Worm (Caenorhabditis elegans): ENCODE data around the gene F28F5.4.

The F28F5.4 gene

ce11 chrIII:6818037-6818436, 1.2 kb upstream of the F28F5.4 start:
- TF ChIP-seq egl-44 (GFP tag; IDR thresholded peaks at IDR 0.05) (0 out of 2 replicates have a peak, but pooled peaks have one; percentile 17), let-526 (GFP tag; IDR thresholded peaks at IDR 0.05) (no peak), nhr-80 (tag; optimal IDR thresholded peaks at IDR 0.05) (peak; percentile 25)

- TF ChIP-seq ceh-27 (GFP tag; optimal IDR thresholded peaks at IDR 0.05), result no peak
- no peak for TF ChIP-seq repo-1 (tag; optimal IDR thresholded peaks at IDR 0.05)
- TF ChIP-seq F10E7.11 (tag; optimal IDR thresholded peaks at IDR 0.05), result no peak
- TF ChIP-seq hrde-1 (tag; optimal IDR thresholded peaks at IDR 0.05; ENCODE audit: borderline replicate concordance), result no peak
- no peak for TF ChIP-seq tbx-9 (tag; optimal IDR thresholded peaks at IDR 0.05; ENCODE audit: borderline replicate concordance)
- TF ChIP-seq Y67H2A.10 (GFP tag; conservative IDR thresholded peaks at IDR 0.05), result no peak
- no peak for TF ChIP-seq dpl-1 (GFP tag; optimal IDR thresholded peaks at IDR 0.05)
- TF ChIP-seq pha-4 (tag; optimal IDR thresholded peaks at IDR 0.05), result no peak
- TF ChIP-seq athp-1 (tag; optimal IDR thresholded peaks at IDR 0.05), result peak; percentile 10
- no peak for TF ChIP-seq bed-2 (GFP tag; IDR thresholded peaks at IDR 0.05)
- no peak for TF ChIP-seq ets-4 (GFP tag; optimal IDR thresholded peaks at IDR 0.05)
- no peak for TF ChIP-seq sea-2 (GFP tag; IDR thresholded peaks at IDR 0.05)
- TF ChIP-seq attf-5 (GFP tag; optimal IDR thresholded peaks at IDR 0.05), result peak; percentile 17
- no peak for TF ChIP-seq xnd-1 (tag; optimal IDR thresholded peaks at IDR 0.05)
- no peak for TF ChIP-seq C17E4.6 (GFP tag; IDR thresholded peaks at IDR 0.05)
- TF ChIP-seq nhr-179 (tag; optimal IDR thresholded peaks at IDR 0.05), result no peak
- TF ChIP-seq B0019.2 (GFP tag; conservative IDR thresholded peaks at IDR 0.05), result no peak
- TF ChIP-seq dox-1 (GFP tag; IDR thresholded peaks at IDR 0.05), result no peak
- peak; percentile 44 for TF ChIP-seq mxl-1 (tag; optimal IDR thresholded peaks at IDR 0.05)
- peak; percentile 46 for TF ChIP-seq nhr-90 (tag; optimal IDR thresholded peaks at IDR 0.05)
- no peak for TF ChIP-seq ekl-4 (GFP tag; IDR thresholded peaks at IDR 0.05)
- no peak for TF ChIP-seq dpff-1 (tag; optimal IDR thresholded peaks at IDR 0.05)
- peak; percentile 35 for TF ChIP-seq snpc-1.3 (tag; optimal IDR thresholded peaks at IDR 0.05; ENCODE audit: insufficient read depth)
- TF ChIP-seq somi-1 (GFP tag; optimal IDR thresholded peaks at IDR 0.05), result no peak
- TF ChIP-seq F49E8.2 (tag; optimal IDR thresholded peaks at IDR 0.05; ENCODE audit: insufficient read depth), result no peak
- peak; percentile 70 for TF ChIP-seq F23B12.7 (tag; optimal IDR thresholded peaks at IDR 0.05; ENCODE audit: insufficient read depth)
- TF ChIP-seq mel-28 (tag; optimal IDR thresholded peaks at IDR 0.05; ENCODE audit: borderline replicate concordance), result no peak
- peak; percentile 9 for TF ChIP-seq lsl-1 (GFP tag; optimal IDR thresholded peaks at IDR 0.05)
- peak; percentile 96 for TF ChIP-seq tbp1 (GFP tag; optimal IDR thresholded peaks at IDR 0.05)
- TF ChIP-seq lag-1 (GFP tag; IDR thresholded peaks at IDR 0.05), result no peak
- TF ChIP-seq snpc-3.4 (tag; optimal IDR thresholded peaks at IDR 0.05), result no peak
- no peak for TF ChIP-seq ama-1 (optimal IDR thresholded peaks at IDR 0.05)
- TF ChIP-seq ama-1 (GFP tag; optimal IDR thresholded peaks at IDR 0.05), result peak in 1 of 2 experiments; percentile 74
- no peak for TF ChIP-seq C06A6.2 (GFP tag; conservative IDR thresholded peaks at IDR 0.05)
- peak; percentile 6 for TF ChIP-seq ZK185.1 (tag; optimal IDR thresholded peaks at IDR 0.05; ENCODE audit: poor library complexity, severe bottlenecking)
- TF ChIP-seq ccch-3 (GFP tag; optimal IDR thresholded peaks at IDR 0.05), result no peak
- TF ChIP-seq ztf-26 (tag; optimal IDR thresholded peaks at IDR 0.05), result no peak
- no peak for TF ChIP-seq zfh-2 (GFP tag; conservative IDR thresholded peaks at IDR 0.05)
- no peak for TF ChIP-seq madf-10 (tag; optimal IDR thresholded peaks at IDR 0.05)
- no peak for TF ChIP-seq lir-1 (GFP tag; conservative IDR thresholded peaks at IDR 0.05)
- TF ChIP-seq egl-18 (GFP tag; IDR thresholded peaks at IDR 0.05), result no peak
- TF ChIP-seq ztf-22 (GFP tag; optimal IDR thresholded peaks at IDR 0.05), result no peak
- TF ChIP-seq Y53G8AR.9 (GFP tag; conservative IDR thresholded peaks at IDR 0.05), result no peak
- TF ChIP-seq sptf-2 (GFP tag; optimal IDR thresholded peaks at IDR 0.05), result no peak
- TF ChIP-seq ztf-6 (GFP tag; IDR thresholded peaks at IDR 0.05), result no peak
Observed at ce11 chrIII:6805397-6805796, 11.4 kb downstream of the F28F5.4 start.

Data from whole organism, young adult.